Worm (Caenorhabditis elegans) whole organism, L4/young adult: ENCODE data around the gene cope-1.

Source experiments
- dao-5 ChIP-seq: sonication (generic microtip); optimal IDR thresholded peaks from 2 replicates; lab custom pipeline; 2016; ENCODE audit warnings: missing genotype, missing genetic modification characterization, moderate library complexity, missing compliant biosample characterization
- him-1 ChIP-seq: sonication (generic microtip); optimal IDR thresholded peaks from 2 replicates; lab custom pipeline; 2016; ENCODE audit warnings: missing genotype, missing genetic modification reagents, missing genetic modification characterization, missing compliant biosample characterization

DNA sequence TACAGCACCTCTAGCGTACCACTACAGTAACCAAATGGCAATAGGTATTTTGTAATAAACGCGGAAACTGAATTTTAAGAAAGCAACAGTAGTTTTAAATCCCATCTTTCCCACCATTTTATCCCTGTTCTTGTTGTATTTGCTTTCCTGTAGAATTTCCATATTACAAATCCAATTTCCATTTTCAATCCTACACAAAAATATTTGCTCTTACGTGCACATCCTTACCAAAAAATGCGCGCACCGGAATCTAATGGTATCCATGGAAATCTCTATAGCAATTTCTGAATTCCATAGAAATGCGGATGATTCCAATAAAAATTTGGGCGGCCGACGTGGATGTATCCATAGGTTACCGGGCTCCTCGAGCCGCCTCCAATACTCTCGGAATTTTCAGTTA lies 4.1 kb downstream of the cope-1 start, which contains the start of gene trf-1:
- TF ChIP-seq him-1: no peak
- no peak for TF ChIP-seq dao-5 (tag; lab: Kevin White, UChicago)
